Fruit fly (Drosophila melanogaster): ENCODE data around the gene CG9784.
A peak's percentile ranks its signal among the peaks of the same experiment; 100 is the strongest.

Gene CG9784

dm6 chrX:16570572-16571224 is 28.3 kb downstream of the CG9784 start (continued):
- TF ChIP-seq CG12942 (GFP tag; optimal IDR thresholded peaks at IDR 0.05): no peak
- TF ChIP-seq CG2875 (GFP tag; optimal IDR thresholded peaks at IDR 0.05): no peak
- no peak for TF ChIP-seq Atf3 (GFP tag; optimal IDR thresholded peaks at IDR 0.05)
- TF ChIP-seq CG11093 (GFP tag; IDR thresholded peaks at IDR 0.05): no peak
- TF ChIP-seq Ssrp (tag; optimal IDR thresholded peaks at IDR 0.05): no peak
- no peak for TF ChIP-seq zfh2 (GFP tag; optimal IDR thresholded peaks at IDR 0.05)
- no peak for TF ChIP-seq da (GFP tag; optimal IDR thresholded peaks at IDR 0.05)
- peak; percentile 26 for TF ChIP-seq CG18599 (GFP tag; optimal IDR thresholded peaks at IDR 0.05)
- TF ChIP-seq CG6689 (GFP tag; IDR thresholded peaks at IDR 0.05): no peak
- no peak for TF ChIP-seq Gsc (GFP tag; IDR thresholded peaks at IDR 0.05)
- TF ChIP-seq usp (GFP tag; optimal IDR thresholded peaks at IDR 0.05): no peak
- no peak for TF ChIP-seq CG16779 (GFP tag; IDR thresholded peaks at IDR 0.05)
- TF ChIP-seq ERR (GFP tag; optimal IDR thresholded peaks at IDR 0.05): no peak
- no peak for TF ChIP-seq ac (GFP tag; optimal IDR thresholded peaks at IDR 0.05)
- TF ChIP-seq CTCF (GFP tag; optimal IDR thresholded peaks at IDR 0.05): no peak
- peak; percentile 44 for TF ChIP-seq gem (tag; optimal IDR thresholded peaks at IDR 0.05)
- no peak for TF ChIP-seq sqz (GFP tag; optimal IDR thresholded peaks at IDR 0.05)
- TF ChIP-seq Hr51 (GFP tag; optimal IDR thresholded peaks at IDR 0.05): no peak
- TF ChIP-seq CG7556 (GFP tag; optimal IDR thresholded peaks at IDR 0.05): no peak
- TF ChIP-seq CG14965 (GFP tag; optimal IDR thresholded peaks at IDR 0.05; ENCODE audit: borderline replicate concordance): no peak
- no peak for TF ChIP-seq Atf-2 (GFP tag; optimal IDR thresholded peaks at IDR 0.05)
- TF ChIP-seq CG17328 (GFP tag; IDR thresholded peaks at IDR 0.05): no peak
- no peak for TF ChIP-seq CG4282 (GFP tag; optimal IDR thresholded peaks at IDR 0.05)
- no peak for TF ChIP-seq crol (GFP tag; IDR thresholded peaks at IDR 0.05)
- TF ChIP-seq CG9609 (GFP tag; optimal IDR thresholded peaks at IDR 0.05): no peak
- no peak for TF ChIP-seq knrl (GFP tag; IDR thresholded peaks at IDR 0.05; ENCODE audit: partially characterized antibody)
- no peak for TF ChIP-seq CG3726 (GFP tag; IDR thresholded peaks at IDR 0.05)
- TF ChIP-seq CG16815 (GFP tag; optimal IDR thresholded peaks at IDR 0.05): no peak
- no peak for TF ChIP-seq CG7271 (tag; optimal IDR thresholded peaks at IDR 0.05)
- TF ChIP-seq onecut (GFP tag; IDR thresholded peaks at IDR 0.05): no peak
- TF ChIP-seq CG7786 (GFP tag; optimal IDR thresholded peaks at IDR 0.05): peak; percentile 3
- TF ChIP-seq row (GFP tag; IDR thresholded peaks at IDR 0.05): peak; percentile 69
- TF ChIP-seq CG11247 (GFP tag; IDR thresholded peaks at IDR 0.05): no peak
- no peak for TF ChIP-seq HLHmδ (GFP tag; optimal IDR thresholded peaks at IDR 0.05)
- no peak for TF ChIP-seq HmgD (GFP tag; optimal IDR thresholded peaks at IDR 0.05)
- TF ChIP-seq CG3847 (GFP tag; IDR thresholded peaks at IDR 0.05): peak; percentile 24; the same call in 1 of the 2 replicates
- no peak for TF ChIP-seq her (GFP tag; optimal IDR thresholded peaks at IDR 0.05)
- no peak for TF ChIP-seq HmgZ (tag; optimal IDR thresholded peaks at IDR 0.05)
- no peak for TF ChIP-seq gcm (GFP tag; optimal IDR thresholded peaks at IDR 0.05)
- peak; percentile 13 for TF ChIP-seq CG15269 (tag; optimal IDR thresholded peaks at IDR 0.05)
- no peak for TF ChIP-seq hth (optimal IDR thresholded peaks at IDR 0.05)
- TF ChIP-seq cato (GFP tag; optimal IDR thresholded peaks at IDR 0.05; ENCODE audit: borderline replicate concordance): no peak
- TF ChIP-seq CG9727 (GFP tag; optimal IDR thresholded peaks at IDR 0.05): no peak
- TF ChIP-seq Camta (GFP tag; optimal IDR thresholded peaks at IDR 0.05): no peak
- no peak for TF ChIP-seq Atf6 (GFP tag; IDR thresholded peaks at IDR 0.05)
- no peak for TF ChIP-seq CG17912 (GFP tag; optimal IDR thresholded peaks at IDR 0.05)
- TF ChIP-seq so (GFP tag; IDR thresholded peaks at IDR 0.05): no peak
- no peak for TF ChIP-seq NFAT (GFP tag; IDR thresholded peaks at IDR 0.05)
- no peak for TF ChIP-seq CG11560 (tag; IDR thresholded peaks at IDR 0.05)
- no peak for TF ChIP-seq Gug (GFP tag; IDR thresholded peaks at IDR 0.05)
- no peak for TF ChIP-seq eve (GFP tag; optimal IDR thresholded peaks at IDR 0.05)
- TF ChIP-seq CG10321 (GFP tag; IDR thresholded peaks at IDR 0.05): no peak
- TF ChIP-seq CG2120 (GFP tag; optimal IDR thresholded peaks at IDR 0.05): peak; percentile 48
